Fruit fly (Drosophila melanogaster): Measurements from ENCODE around the gene ImpE1.

Gene ImpE1

dm6 chr3L:8372035-8372434 is at the start of gene ImpE1:
Gene ImpE1, plus strand, starts transcription at chr3L:8372405.
- TF ChIP-seq psq (optimal IDR thresholded peaks at IDR 0.05) (no peak), h (optimal IDR thresholded peaks at IDR 0.05) (no peak), Sin3A (optimal IDR thresholded peaks at IDR 0.05) (no peak), Myc (optimal IDR thresholded peaks at IDR 0.05) (no peak), ttk (optimal IDR thresholded peaks at IDR 0.05) (no peak), insv (optimal IDR thresholded peaks at IDR 0.05) (no peak)

DNA sequence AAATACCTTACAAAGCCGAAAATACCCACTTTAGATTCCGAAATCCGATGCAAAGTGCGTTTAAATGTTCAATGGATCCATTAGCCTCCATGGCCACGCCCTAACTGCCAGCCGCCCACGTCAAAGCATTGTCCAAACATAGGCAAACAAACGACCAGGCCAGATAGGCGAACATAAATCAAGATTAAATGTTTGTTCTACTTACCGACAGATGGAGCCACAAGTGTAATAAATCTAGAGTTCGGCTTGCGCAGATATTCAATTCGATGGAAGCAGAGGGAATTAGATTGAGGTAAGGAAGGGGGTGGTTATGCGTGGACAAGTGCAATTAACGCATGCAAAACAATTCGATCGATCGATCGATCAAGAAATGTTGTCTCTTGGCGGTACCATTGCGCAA is 48.4 kb upstream of the ImpE1 start:
- TF ChIP-seq ttk (optimal IDR thresholded peaks at IDR 0.05) (no peak), Myc (optimal IDR thresholded peaks at IDR 0.05) (no peak), insv (optimal IDR thresholded peaks at IDR 0.05) (no peak), psq (optimal IDR thresholded peaks at IDR 0.05) (no peak), Sin3A (optimal IDR thresholded peaks at IDR 0.05) (no peak), h (optimal IDR thresholded peaks at IDR 0.05) (no peak)

DNA sequence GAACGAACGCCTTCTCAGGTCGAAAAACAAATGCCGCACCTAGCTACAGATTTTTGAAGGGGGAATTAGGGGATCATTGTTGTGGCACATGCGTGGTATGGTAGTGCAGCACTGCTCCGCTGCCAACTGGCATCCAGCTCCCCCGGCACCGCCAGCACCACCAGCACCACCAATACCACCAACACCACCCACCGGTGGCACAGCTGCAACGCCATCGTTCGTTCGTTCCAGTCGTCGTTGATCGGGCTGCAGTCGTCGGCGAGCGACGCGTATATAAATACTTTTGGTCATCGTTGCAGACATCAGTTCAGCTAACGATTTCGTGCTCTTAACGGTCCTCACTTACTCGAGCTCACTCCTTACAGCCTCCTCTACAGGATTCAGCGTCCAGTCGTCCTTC is 46.6 kb upstream of the ImpE1 start, which contains the start of gene CG34461:
TSS of gene CG34461 (plus strand) at position 301 of the 400 bp plus-strand sequence.
- TF ChIP-seq ttk (optimal IDR thresholded peaks at IDR 0.05) (no peak), h (optimal IDR thresholded peaks at IDR 0.05) (no peak), Myc (optimal IDR thresholded peaks at IDR 0.05) (no peak), Sin3A (optimal IDR thresholded peaks at IDR 0.05) (no peak), insv (optimal IDR thresholded peaks at IDR 0.05) (no peak), psq (optimal IDR thresholded peaks at IDR 0.05) (no peak)

- TF ChIP-seq insv (optimal IDR thresholded peaks at IDR 0.05) (no peak), Sin3A (optimal IDR thresholded peaks at IDR 0.05) (no peak), psq (optimal IDR thresholded peaks at IDR 0.05) (no peak), h (optimal IDR thresholded peaks at IDR 0.05) (no peak), Myc (optimal IDR thresholded peaks at IDR 0.05) (no peak), ttk (optimal IDR thresholded peaks at IDR 0.05) (no peak)
Observed at dm6 chr3L:8328283-8328682, 43.9 kb upstream of the ImpE1 start, which contains the start of gene CG34462. Gene CG34462, plus strand, starts transcription at chr3L:8328583.

DNA sequence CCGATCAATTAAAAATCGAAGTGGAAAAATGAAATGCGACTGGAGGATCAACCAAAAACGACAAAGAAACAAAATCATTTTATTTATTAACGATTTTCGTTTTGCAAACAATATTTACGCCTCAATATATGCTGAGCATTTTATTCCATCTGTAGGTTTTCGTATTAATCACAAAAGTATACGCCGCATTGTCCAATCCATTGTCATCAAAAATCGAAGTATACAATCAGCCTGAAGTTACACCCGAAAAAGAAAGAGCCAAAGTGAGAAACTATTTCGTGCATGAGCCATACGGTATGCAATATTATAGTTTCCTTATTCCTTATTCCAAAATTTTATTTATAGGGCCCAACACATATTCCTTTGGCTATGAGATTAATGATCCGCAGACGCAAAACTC is 43.2 kb upstream of the ImpE1 start:
- TF ChIP-seq psq (optimal IDR thresholded peaks at IDR 0.05), result no peak
- TF ChIP-seq Sin3A (optimal IDR thresholded peaks at IDR 0.05), result no peak
- no peak for TF ChIP-seq Myc (optimal IDR thresholded peaks at IDR 0.05)
- TF ChIP-seq insv (optimal IDR thresholded peaks at IDR 0.05), result no peak
- TF ChIP-seq ttk (optimal IDR thresholded peaks at IDR 0.05), result no peak
- no peak for TF ChIP-seq h (optimal IDR thresholded peaks at IDR 0.05)

dm6 chr3L:8331414-8331813 is 40.8 kb upstream of the ImpE1 start:
- no peak for TF ChIP-seq h (optimal IDR thresholded peaks at IDR 0.05)

dm6 chr3L:8333574-8333973 is 38.6 kb upstream of the ImpE1 start:
- TF ChIP-seq ttk (optimal IDR thresholded peaks at IDR 0.05), result no peak
- no peak for TF ChIP-seq h (optimal IDR thresholded peaks at IDR 0.05)
- no peak for TF ChIP-seq Myc (optimal IDR thresholded peaks at IDR 0.05)
- no peak for TF ChIP-seq psq (optimal IDR thresholded peaks at IDR 0.05)
- no peak for TF ChIP-seq insv (optimal IDR thresholded peaks at IDR 0.05)
- no peak for TF ChIP-seq Sin3A (optimal IDR thresholded peaks at IDR 0.05)

dm6 chr3L:8334338-8334737 is 37.9 kb upstream of the ImpE1 start:
- TF ChIP-seq Sin3A (optimal IDR thresholded peaks at IDR 0.05), result no peak
- no peak for TF ChIP-seq insv (optimal IDR thresholded peaks at IDR 0.05)
- TF ChIP-seq ttk (optimal IDR thresholded peaks at IDR 0.05), result no peak
- TF ChIP-seq h (optimal IDR thresholded peaks at IDR 0.05), result no peak
- TF ChIP-seq Myc (optimal IDR thresholded peaks at IDR 0.05), result no peak
- no peak for TF ChIP-seq psq (optimal IDR thresholded peaks at IDR 0.05)

- TF ChIP-seq psq (optimal IDR thresholded peaks at IDR 0.05) (no peak), insv (optimal IDR thresholded peaks at IDR 0.05) (no peak), Myc (optimal IDR thresholded peaks at IDR 0.05) (no peak)
Observed at dm6 chr3L:8336372-8336771, 35.8 kb upstream of the ImpE1 start, which contains the start of gene Cpr66Cb. Gene Cpr66Cb, plus strand, starts transcription at chr3L:8336672.

DNA sequence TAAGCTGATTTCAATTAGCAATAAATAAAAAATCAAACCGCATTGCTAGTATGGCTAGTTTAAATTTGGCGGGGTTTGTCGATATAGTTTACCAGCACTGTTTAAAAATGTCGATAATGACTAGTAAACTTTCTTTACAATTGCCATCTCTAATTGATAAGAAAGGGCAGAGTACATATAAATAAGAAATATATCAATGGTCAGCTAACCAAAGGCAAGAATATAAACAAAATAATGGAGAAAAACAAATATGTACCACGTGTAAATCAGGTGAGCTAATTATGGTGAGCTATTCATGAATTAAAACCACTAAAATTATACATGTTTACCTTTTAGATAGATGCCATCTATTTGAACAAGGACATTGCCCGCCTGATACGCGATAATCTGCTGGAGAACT is 33.3 kb upstream of the ImpE1 start, which contains the start of gene Pex2:
TSS of gene Pex2 (plus strand) at position 131 of the 400 bp plus-strand sequence.
- TF ChIP-seq h (optimal IDR thresholded peaks at IDR 0.05) (no peak), Sin3A (optimal IDR thresholded peaks at IDR 0.05) (no peak), psq (optimal IDR thresholded peaks at IDR 0.05) (no peak), ttk (optimal IDR thresholded peaks at IDR 0.05) (no peak), Myc (optimal IDR thresholded peaks at IDR 0.05) (no peak), insv (optimal IDR thresholded peaks at IDR 0.05) (no peak)

DNA sequence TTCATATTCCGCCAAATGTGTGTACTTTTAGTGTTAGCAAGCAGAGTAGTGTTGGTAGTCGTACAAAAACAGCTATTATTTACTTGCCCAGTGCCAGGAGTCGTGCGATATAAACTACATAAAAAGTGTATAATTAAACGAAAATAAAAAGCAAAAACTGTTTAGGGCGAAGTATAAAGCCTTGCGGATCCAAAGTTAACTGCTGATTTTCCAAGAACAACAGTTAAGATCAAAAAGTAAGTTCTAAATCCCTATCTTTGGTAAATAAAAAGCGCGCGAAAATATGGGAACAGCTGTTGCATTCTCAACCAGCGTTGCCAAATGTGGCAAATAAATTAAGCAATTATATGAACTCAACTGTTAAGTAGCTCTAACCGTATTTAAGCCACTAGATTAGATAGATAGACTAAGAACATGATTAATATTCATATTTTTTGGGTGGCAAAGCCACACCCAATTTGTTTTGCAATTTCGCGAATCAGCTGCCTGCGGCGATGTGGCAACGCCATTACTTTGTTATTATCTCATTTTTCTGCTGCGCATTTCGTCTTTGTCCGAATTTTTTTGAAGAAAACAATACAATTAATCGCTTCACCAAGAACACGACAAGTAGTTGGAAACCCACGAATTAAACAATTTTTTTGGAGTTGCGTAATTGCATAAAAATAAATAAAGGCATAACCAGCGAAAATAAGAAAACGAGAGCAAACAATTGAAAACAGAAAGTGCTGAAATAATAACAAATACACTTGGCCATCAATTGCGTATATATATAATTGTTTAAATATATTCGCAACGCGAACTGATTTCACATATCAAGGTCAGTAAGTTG is 31.7 kb upstream of the ImpE1 start, which contains the start of the genes Prim1 and CG7083:
TSS of gene Prim1 (plus strand) at position 51 of the 832 bp plus-strand sequence.
TSS of gene CG7083 (plus strand) at position 522 of the 832 bp plus-strand sequence.
- TF ChIP-seq psq (optimal IDR thresholded peaks at IDR 0.05) (no peak), Sin3A (optimal IDR thresholded peaks at IDR 0.05) (no peak), Myc (optimal IDR thresholded peaks at IDR 0.05) (no peak), h (optimal IDR thresholded peaks at IDR 0.05) (no peak), insv (optimal IDR thresholded peaks at IDR 0.05) (no peak), ttk (optimal IDR thresholded peaks at IDR 0.05) (no peak)

DNA sequence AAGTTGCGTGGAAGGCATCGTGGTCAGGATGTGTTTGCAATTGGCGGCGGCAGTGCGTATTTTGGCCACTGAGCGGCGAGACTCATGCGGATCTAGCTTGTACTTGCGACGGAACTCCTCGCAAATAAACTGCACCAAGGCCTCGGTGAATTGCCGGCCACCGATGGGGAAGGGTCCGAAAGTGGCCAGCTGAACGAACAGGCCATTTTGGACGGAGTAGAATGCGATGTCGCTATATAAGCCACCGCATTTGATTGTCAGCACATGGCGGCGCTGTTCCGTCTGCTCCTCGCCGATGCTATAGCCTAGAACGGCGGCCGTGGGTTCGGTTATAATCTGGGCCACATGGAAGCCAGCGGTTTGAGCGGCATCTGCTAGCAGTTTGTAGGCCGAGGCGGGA is 27.0 kb upstream of the ImpE1 start:
- TF ChIP-seq ttk (optimal IDR thresholded peaks at IDR 0.05) (peak; percentile 95), insv (optimal IDR thresholded peaks at IDR 0.05) (no peak), psq (optimal IDR thresholded peaks at IDR 0.05) (no peak)
